Worm (Caenorhabditis elegans) whole organism, L4 larva: Measurements from ENCODE around the gene R11G1.1.

ENCODE experiments used
- D1046.2 ChIP-seq: fragments of 200-800 bp; sonication (Bioruptor generic); IDR thresholded peaks from 2 replicates; pipeline ENCODE4 v1.3.6; 2022; ENCODE audit warnings: missing genetic modification characterization, missing compliant biosample characterization
- T20F7.1 ChIP-seq: fragments of 200-800 bp; sonication (Bioruptor generic); optimal IDR thresholded peaks from 2 replicates; lab custom pipeline; 2018; ENCODE audit warnings: mild to moderate bottlenecking, missing genetic modification characterization, missing compliant biosample characterization
- T26A8.4 ChIP-seq: fragments of 200-800 bp; sonication (Bioruptor generic); IDR thresholded peaks from 2 replicates; pipeline ENCODE4 v1.3.6; 2022; ENCODE audit warnings: missing genetic modification characterization, missing compliant biosample characterization
- aha-1 ChIP-seq: fragments of 150-350 bp; peaks from one replicate; lab custom pipeline; 2014; ENCODE audit warnings: missing biosample characterization, missing genetic modification characterization
- aly-2 ChIP-seq: sonication (generic microtip); optimal IDR thresholded peaks from 2 replicates; lab custom pipeline; 2018; ENCODE audit warnings: missing biosample characterization, missing genetic modification characterization
- arid-1 ChIP-seq: fragments of 200-800 bp; sonication (Bioruptor generic); conservative IDR thresholded peaks from 2 replicates; pipeline ENCODE4 v1.3.6; 2022; ENCODE audit warnings: missing genetic modification reagents, missing genetic modification characterization, missing compliant biosample characterization
- daf-12 ChIP-seq: fragments of 150-350 bp; optimal IDR thresholded peaks from 2 replicates; lab custom pipeline; 2014; ENCODE audit warnings: missing biosample characterization, missing genetic modification reagents, missing genetic modification characterization
- daf-16 ChIP-seq, 3 experiments: sonication (generic microtip); optimal IDR thresholded peaks; 2 replicates each; lab custom pipeline; 2016 to 2017; ENCODE audit warnings: missing genetic modification characterization in 3 of 3, missing genetic modification reagents in 3 of 3, mild to moderate bottlenecking in 2 of 3, missing compliant biosample characterization in 2 of 3, missing biosample characterization in 1 of 3, moderate library complexity in 1 of 3
- daf-19 ChIP-seq: fragments of 200-800 bp; sonication (Bioruptor generic); conservative IDR thresholded peaks from 2 replicates; pipeline ENCODE4 v1.3.6; 2022; ENCODE audit warnings: missing genetic modification characterization, missing compliant biosample characterization
- dmd-6 ChIP-seq: fragments of 200-800 bp; sonication (Bioruptor generic); IDR thresholded peaks from 2 replicates; pipeline ENCODE4 v1.3.6; 2022; ENCODE audit warnings: missing genetic modification reagents, missing genetic modification characterization, missing compliant biosample characterization
- dpl-1 ChIP-seq: fragments of 150-350 bp; optimal IDR thresholded peaks from 2 replicates; lab custom pipeline; 2014; ENCODE audit warnings: missing biosample characterization, missing genetic modification reagents, missing genetic modification characterization
- dve-1 ChIP-seq: sonication (generic microtip); optimal IDR thresholded peaks from 2 replicates; lab custom pipeline; 2017; ENCODE audit warnings: antibody characterized with exemption, mild to moderate bottlenecking, missing genetic modification characterization, missing compliant biosample characterization; ENCODE audit not compliant: insufficient read depth
- hlh-11 ChIP-seq: fragments of 200-800 bp; sonication (Bioruptor generic); optimal IDR thresholded peaks from 2 replicates; lab custom pipeline; 2018; ENCODE audit warnings: mild to moderate bottlenecking, missing genetic modification characterization, missing compliant biosample characterization
- hlh-30 ChIP-seq: sonication (generic microtip); optimal IDR thresholded peaks from 2 replicates; lab custom pipeline; 2017; ENCODE audit warnings: antibody characterized with exemption, mild to moderate bottlenecking, missing genetic modification characterization, missing compliant biosample characterization; ENCODE audit not compliant: insufficient read depth
- hmg-1.1 ChIP-seq: fragments of 200-800 bp; sonication (Bioruptor generic); IDR thresholded peaks from 2 replicates; pipeline ENCODE4 v1.3.6; 2022; ENCODE audit warnings: missing genetic modification reagents, missing genetic modification characterization, missing compliant biosample characterization
- lin-13 ChIP-seq: fragments of 150-350 bp; optimal IDR thresholded peaks from 2 replicates; lab custom pipeline; 2014; ENCODE audit warnings: missing biosample characterization, missing genetic modification reagents, missing genetic modification characterization
- lin-29 ChIP-seq: fragments of 200-800 bp; sonication (Bioruptor generic); IDR thresholded peaks from 2 replicates; pipeline ENCODE4 v1.3.6; 2022; ENCODE audit warnings: missing genetic modification reagents, missing genetic modification characterization, missing compliant biosample characterization
- lsy-2 ChIP-seq, 2 experiments: fragments of 150-350 bp in 1 of 2; sonication (generic microtip) in 1 of 2; optimal IDR thresholded peaks; 2 replicates each; lab custom pipeline; 2014 to 2017; ENCODE audit warnings: missing biosample characterization in 2 of 2, missing genetic modification characterization in 2 of 2
- madf-9 ChIP-seq: fragments of 200-800 bp; sonication (Bioruptor generic); conservative IDR thresholded peaks from 2 replicates; pipeline ENCODE4 v1.3.6; 2022; ENCODE audit warnings: missing genetic modification reagents, missing genetic modification characterization, missing compliant biosample characterization
- mdl-1 ChIP-seq, 2 experiments: fragments of 150-350 bp in 1 of 2; sonication (generic microtip) in 1 of 2; optimal IDR thresholded peaks; 2 replicates each; lab custom pipeline; 2014 to 2017; ENCODE audit warnings: missing biosample characterization in 2 of 2, missing genetic modification characterization in 2 of 2
- mep-1 ChIP-seq: fragments of 150-350 bp; sonication (generic microtip); optimal IDR thresholded peaks from 3 replicates; lab custom pipeline; 2014; ENCODE audit warnings: missing biosample characterization, missing genetic modification characterization
- mes-2 ChIP-seq: sonication (generic microtip); optimal IDR thresholded peaks from 2 replicates; lab custom pipeline; 2016; ENCODE audit warnings: missing genotype, mild to moderate bottlenecking, missing genetic modification characterization, missing compliant biosample characterization; ENCODE audit not compliant: poor library complexity, severe bottlenecking
- mxl-2 ChIP-seq: fragments of 200-800 bp; sonication (Bioruptor generic); conservative IDR thresholded peaks from 2 replicates; pipeline ENCODE4 v1.3.6; 2022; ENCODE audit warnings: missing genetic modification reagents, missing genetic modification characterization, missing compliant biosample characterization
- mxl-3 ChIP-seq: fragments of 200-800 bp; sonication (Bioruptor generic); optimal IDR thresholded peaks from 2 replicates; lab custom pipeline; 2018; ENCODE audit warnings: mild to moderate bottlenecking, missing genetic modification characterization, missing compliant biosample characterization
- nhr-28 ChIP-seq: fragments of 150-350 bp; optimal IDR thresholded peaks from 2 replicates; lab custom pipeline; 2014; ENCODE audit warnings: missing biosample characterization, missing genetic modification characterization
- nhr-41 ChIP-seq: fragments of 200-800 bp; sonication (Bioruptor generic); IDR thresholded peaks from 2 replicates; pipeline ENCODE4 v1.3.6; 2022; ENCODE audit warnings: missing genetic modification reagents, missing genetic modification characterization, missing compliant biosample characterization
- nhr-48 ChIP-seq: sonication (generic microtip); optimal IDR thresholded peaks from 2 replicates; lab custom pipeline; 2016; ENCODE audit warnings: mild to moderate bottlenecking, missing genetic modification characterization, missing compliant biosample characterization
- nhr-6 ChIP-seq: fragments of 150-350 bp; optimal IDR thresholded peaks from 2 replicates; lab custom pipeline; 2014; ENCODE audit warnings: missing biosample characterization, missing genetic modification characterization
- nhr-77 ChIP-seq: fragments of 150-350 bp; optimal IDR thresholded peaks from 2 replicates; lab custom pipeline; 2014; ENCODE audit warnings: missing biosample characterization, missing genetic modification characterization
- pha-4 ChIP-seq, 2 experiments: fragments of 150-350 bp in 1 of 2; fragments of 200-800 bp in 1 of 2; sonication (Bioruptor generic) in 1 of 2; IDR thresholded peaks in 1 of 2; optimal IDR thresholded peaks in 1 of 2; 2 replicates each; pipeline versions ENCODE4 v1.3.6 to Lab custom; 2014 to 2022; ENCODE audit warnings: missing genetic modification characterization in 2 of 2, missing genetic modification reagents in 2 of 2, missing biosample characterization in 1 of 2, missing compliant biosample characterization in 1 of 2
- pqm-1 ChIP-seq: sonication (generic microtip); optimal IDR thresholded peaks from 2 replicates; lab custom pipeline; 2017; ENCODE audit warnings: missing biosample characterization, missing genetic modification characterization
- rbr-2 ChIP-seq: sonication (generic microtip); optimal IDR thresholded peaks from 2 replicates; lab custom pipeline; 2016; ENCODE audit warnings: missing genotype, missing genetic modification characterization, missing compliant biosample characterization
- saeg-2 ChIP-seq: fragments of 200-800 bp; sonication (Bioruptor generic); IDR thresholded peaks from 2 replicates; pipeline ENCODE4 v1.3.6; 2022; ENCODE audit warnings: missing genetic modification reagents, missing genetic modification characterization, missing compliant biosample characterization
- spr-3 ChIP-seq: fragments of 200-800 bp; sonication (Bioruptor generic); optimal IDR thresholded peaks from 2 replicates; lab custom pipeline; 2018; ENCODE audit warnings: mild to moderate bottlenecking, missing genetic modification characterization, missing compliant biosample characterization
- unc-62 ChIP-seq, 3 experiments: fragments of 150-350 bp in 1 of 3; sonication (generic microtip); optimal IDR thresholded peaks in 2 of 3; peaks in 1 of 3; 1 replicate in 1 of 3; 2 replicates in 2 of 3; lab custom pipeline; 2014 to 2017; ENCODE audit warnings: missing biosample characterization in 3 of 3, missing genetic modification characterization in 3 of 3, missing genetic modification reagents in 3 of 3, missing genotype in 1 of 3
- zag-1 ChIP-seq: fragments of 150-350 bp; optimal IDR thresholded peaks from 2 replicates; lab custom pipeline; 2014; ENCODE audit warnings: missing biosample characterization, missing genetic modification characterization
- ztf-7 ChIP-seq: fragments of 150-350 bp; optimal IDR thresholded peaks from 2 replicates; lab custom pipeline; 2014; ENCODE audit warnings: missing biosample characterization, missing genetic modification characterization

Gene R11G1.1

ce11 chrX:3633654-3634053 lies 25.6 kb upstream of the R11G1.1 start, which contains the start of gene gst-11:
Gene gst-11 (minus strand): TSS chrX:3633754.
- TF ChIP-seq unc-62 (GFP tag; optimal IDR thresholded peaks at IDR 0.05 in 1 of 2; lab: Kevin White, UChicago) (peak in 1 of 2 experiments; percentile 2), unc-62 (tag; optimal IDR thresholded peaks at IDR 0.05; lab: Kevin White, UChicago) (no peak), mxl-3 (GFP tag; lab: Kevin White, UChicago) (no peak), rbr-2 (tag; lab: Kevin White, UChicago) (no peak)

ce11 chrX:3634782-3635181 lies 24.5 kb upstream of the R11G1.1 start:
- TF ChIP-seq D1046.2 (GFP tag; lab: Robert Waterston, UW) (no peak), daf-19 (GFP tag; lab: Robert Waterston, UW) (no peak), nhr-28 (tag; lab: Kevin White, UChicago) (no peak), hlh-11 (no peak), T20F7.1 (GFP tag; lab: Kevin White, UChicago) (no peak), nhr-41 (GFP tag; lab: Robert Waterston, UW) (no peak), lin-29 (GFP tag; lab: Robert Waterston, UW) (no peak), mxl-2 (GFP tag; lab: Robert Waterston, UW) (no peak), daf-12 (tag; lab: Kevin White, UChicago) (no peak), nhr-77 (no peak), pqm-1 (tag; lab: Kevin White, UChicago) (no peak), saeg-2 (GFP tag; lab: Robert Waterston, UW) (no peak)

DNA sequence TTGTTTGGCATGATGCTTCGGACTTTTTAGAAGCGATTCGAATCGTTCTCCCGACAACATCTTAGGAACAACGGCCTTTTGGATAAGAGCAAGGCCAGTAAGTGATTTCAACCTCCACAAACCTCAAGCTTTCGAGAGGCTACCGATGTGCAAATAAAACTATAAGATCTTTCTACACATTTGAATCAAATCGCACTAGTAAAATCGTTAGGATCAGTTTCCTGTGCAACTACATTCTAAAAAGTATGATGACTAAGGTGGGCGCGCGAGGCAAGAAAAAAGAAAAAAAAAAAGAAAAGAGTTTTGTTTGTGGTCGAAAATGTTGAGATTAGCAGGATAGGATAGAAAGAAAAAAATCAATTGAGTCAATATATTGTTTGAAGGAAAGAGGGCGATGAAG lies 14.5 kb upstream of the R11G1.1 start, which contains the start of gene tmem-24:
Gene tmem-24, minus strand, starts transcription at position 101 of the 400 bp plus-strand sequence.
- TF ChIP-seq arid-1 (GFP tag; lab: Robert Waterston, UW), result no peak
- TF ChIP-seq aly-2 (tag; lab: Kevin White, UChicago), result no peak
- TF ChIP-seq zag-1, result no peak
- peak in 1 of 2 experiments; percentile 11 for TF ChIP-seq unc-62 (GFP tag; optimal IDR thresholded peaks at IDR 0.05 in 1 of 2; lab: Kevin White, UChicago)
- TF ChIP-seq unc-62 (tag; optimal IDR thresholded peaks at IDR 0.05; lab: Kevin White, UChicago), result no peak
- TF ChIP-seq pqm-1 (tag; lab: Kevin White, UChicago), result no peak

ce11 chrX:3645924-3646323 lies 13.4 kb upstream of the R11G1.1 start:
- TF ChIP-seq daf-16 (GFP tag; optimal IDR thresholded peaks at IDR 0.05; lab: Kevin White, UChicago), result peak in 1 of 2 experiments; percentile 69
- TF ChIP-seq daf-16 (tag; optimal IDR thresholded peaks at IDR 0.05; lab: Kevin White, UChicago), result no peak
- TF ChIP-seq nhr-48 (tag; lab: Kevin White, UChicago), result no peak
- no peak for TF ChIP-seq dpl-1 (GFP tag; lab: Kevin White, UChicago)
- no peak for TF ChIP-seq spr-3 (GFP tag; lab: Kevin White, UChicago)
- peak; percentile 19 for TF ChIP-seq hlh-11

- TF ChIP-seq daf-12 (tag; lab: Kevin White, UChicago) (no peak), lin-13 (GFP tag; lab: Kevin White, UChicago) (no peak), mdl-1 (tag; optimal IDR thresholded peaks at IDR 0.05; lab: Kevin White, UChicago) (peak; percentile 33 to 88), lsy-2 (tag; optimal IDR thresholded peaks at IDR 0.05; lab: Kevin White, UChicago) (peak in 1 of 2 experiments; percentile 70), mxl-3 (GFP tag; lab: Kevin White, UChicago) (peak; percentile 40), nhr-77 (no peak), hmg-1.1 (GFP tag; lab: Robert Waterston, UW) (peak; percentile 68), ztf-7 (tag; lab: Kevin White, UChicago) (peak; percentile 56), hlh-11 (peak; percentile 69), nhr-48 (tag; lab: Kevin White, UChicago) (peak; percentile 29), daf-16 (GFP tag; optimal IDR thresholded peaks at IDR 0.05; lab: Kevin White, UChicago) (no peak), daf-16 (tag; optimal IDR thresholded peaks at IDR 0.05; lab: Kevin White, UChicago) (no peak), mep-1 (peak; percentile 77), nhr-28 (tag; lab: Kevin White, UChicago) (peak; percentile 41), madf-9 (GFP tag; lab: Robert Waterston, UW) (0 out of 2 replicates have a peak, but pooled peaks have one; percentile 16), dve-1 (tag; lab: Kevin White, UChicago) (peak; percentile 56), hlh-30 (tag; lab: Kevin White, UChicago) (peak; percentile 97), pha-4 (GFP tag; IDR thresholded peaks at IDR 0.05; lab: Robert Waterston, UW) (no peak), pha-4 (tag; optimal IDR thresholded peaks at IDR 0.05; lab: Kevin White, UChicago) (no peak), T26A8.4 (GFP tag; lab: Robert Waterston, UW) (peak; percentile 43; the same call in 1 of the 2 replicates), nhr-6 (tag; lab: Kevin White, UChicago) (peak; percentile 34), dmd-6 (GFP tag; lab: Robert Waterston, UW) (peak; percentile 55), dpl-1 (GFP tag; lab: Kevin White, UChicago) (peak; percentile 14), mes-2 (peak; percentile 73), rbr-2 (tag; lab: Kevin White, UChicago) (peak; percentile 64), aha-1 (peak; percentile 9)
Measured at ce11 chrX:3650100-3650809, 9.0 kb upstream of the R11G1.1 start, which contains the start of the genes sax-1 and R11G1.2. Gene sax-1 (minus strand): TSS chrX:3650150. Gene R11G1.2 (plus strand): TSS chrX:3650614.
